Worm (Caenorhabditis elegans) whole organism, young adult: Measurements from ENCODE around the gene sri-70.

Experiments
- B0019.2 ChIP-seq: fragments of 200-800 bp; sonication (Bioruptor generic); conservative IDR thresholded peaks from 2 replicates; pipeline ENCODE4 v1.3.6; 2022; ENCODE audit warnings: missing genetic modification reagents, missing genetic modification characterization, missing compliant biosample characterization
- Y53G8AR.9 ChIP-seq: fragments of 200-800 bp; sonication (Bioruptor generic); conservative IDR thresholded peaks from 2 replicates; pipeline ENCODE4 v1.3.6; 2022; ENCODE audit warnings: missing genetic modification reagents, missing genetic modification characterization, missing compliant biosample characterization
- ets-4 ChIP-seq: fragments of 200-800 bp; sonication (Bioruptor generic); optimal IDR thresholded peaks from 2 replicates; lab custom pipeline; 2018; ENCODE audit warnings: mild to moderate bottlenecking, missing genetic modification characterization, missing compliant biosample characterization
- nhr-80 ChIP-seq: sonication (generic microtip); optimal IDR thresholded peaks from 2 replicates; lab custom pipeline; 2016; ENCODE audit warnings: missing genetic modification characterization, missing compliant biosample characterization
- rcor-1 ChIP-seq: fragments of 200-800 bp; sonication (Bioruptor generic); IDR thresholded peaks from 2 replicates; pipeline ENCODE4 v1.3.6; 2022; ENCODE audit warnings: missing genetic modification reagents, missing genetic modification characterization, missing compliant biosample characterization
- repo-1 ChIP-seq: sonication (generic microtip); optimal IDR thresholded peaks from 2 replicates; lab custom pipeline; 2017; ENCODE audit warnings: mild to moderate bottlenecking, missing genetic modification characterization, missing compliant biosample characterization
- sea-2 ChIP-seq: fragments of 200-800 bp; sonication (Bioruptor generic); IDR thresholded peaks from 2 replicates; pipeline ENCODE4 v1.3.6; 2022; ENCODE audit warnings: missing genetic modification characterization, missing compliant biosample characterization
- xnd-1 ChIP-seq: sonication (generic microtip); optimal IDR thresholded peaks from 2 replicates; lab custom pipeline; 2016; ENCODE audit warnings: missing genotype, missing genetic modification reagents, missing genetic modification characterization, missing compliant biosample characterization
- ztf-3 ChIP-seq: fragments of 200-800 bp; sonication (Bioruptor generic); optimal IDR thresholded peaks from 2 replicates; lab custom pipeline; 2018; ENCODE audit warnings: mild to moderate bottlenecking, missing genetic modification characterization, missing compliant biosample characterization

ce11 chrV:17258244-17258643 lies 44.6 kb upstream of the sri-70 start:
- TF ChIP-seq rcor-1 (GFP tag; lab: Robert Waterston, UW) (no peak), B0019.2 (no peak), sea-2 (no peak), nhr-80 (tag; lab: Kevin White, UChicago) (peak; percentile 8), repo-1 (tag; lab: Kevin White, UChicago) (no peak), xnd-1 (tag; lab: Kevin White, UChicago) (no peak), ets-4 (GFP tag; lab: Kevin White, UChicago) (no peak), ztf-3 (GFP tag; lab: Kevin White, UChicago) (no peak), Y53G8AR.9 (GFP tag; lab: Robert Waterston, UW) (no peak)
